Fruit fly (Drosophila melanogaster) whole organism: ENCODE data around the gene zfh2.

Experiments used
- CG8478 ChIP-seq: fragments of >200 bp; optimal IDR thresholded peaks from 2 replicates; lab custom pipeline; 2018; ENCODE audit warnings: inconsistent platforms
- Dll ChIP-seq: fragments of >200 bp; optimal IDR thresholded peaks from 2 replicates; lab custom pipeline; 2017
- EcR ChIP-seq, 2 experiments: fragments of >200 bp; optimal IDR thresholded peaks; 2 replicates each; lab custom pipeline; 2017; ENCODE audit warnings: missing biosample characterization in 2 of 2, missing genetic modification characterization in 2 of 2, missing genetic modification reagents in 2 of 2
- pan ChIP-seq: fragments of >200 bp; optimal IDR thresholded peaks from 2 replicates; lab custom pipeline; 2017
- psq ChIP-seq: fragments of >200 bp; optimal IDR thresholded peaks from 2 replicates; lab custom pipeline; 2017
- usp ChIP-seq: fragments of >200 bp; optimal IDR thresholded peaks from 2 replicates; lab custom pipeline; 2017; ENCODE audit warnings: missing biosample characterization, missing genetic modification characterization, mixed read lengths

dm6 chr4:507252-508202, 5.9 kb downstream of the zfh2 start:
- TF ChIP-seq usp, result no peak
- no peak for TF ChIP-seq CG8478
- TF ChIP-seq Dll, result peak; percentile 63
- no peak for TF ChIP-seq psq (lab: Kevin White, UChicago)
- TF ChIP-seq pan (lab: Kevin White, UChicago), result no peak
- TF ChIP-seq EcR (GFP tag; optimal IDR thresholded peaks at IDR 0.05; lab: Kevin White, UChicago), result no peak
